Fruit fly (Drosophila melanogaster) whole organism, embryonic: ENCODE data around the gene Mct1.

Experiments used
- Ada2b ChIP-seq: fragments of 200-800 bp; sonication (Bioruptor generic); IDR thresholded peaks from 2 replicates; pipeline ENCODE4 v1.3.6; 2022; ENCODE audit warnings: missing biosample characterization, missing genetic modification characterization
- Antp ChIP-seq: fragments of 200-800 bp; sonication (Bioruptor generic); optimal IDR thresholded peaks from 3 replicates; lab custom pipeline; 2016; ENCODE audit warnings: missing biosample characterization, missing genetic modification characterization
- Atf3 ChIP-seq: fragments of 200-800 bp; sonication (Bioruptor generic); optimal IDR thresholded peaks from 3 replicates; lab custom pipeline; 2016; ENCODE audit warnings: missing biosample characterization, missing genetic modification characterization
- Awh ChIP-seq: fragments of 200-800 bp; sonication (Bioruptor generic); IDR thresholded peaks from 2 replicates; pipeline ENCODE4, ENCODE4 v1.3.6; 2022; ENCODE audit warnings: missing biosample characterization, missing genetic modification characterization
- B-H2 ChIP-seq: fragments of 200-800 bp; sonication (Bioruptor generic); optimal IDR thresholded peaks from 2 replicates; lab custom pipeline; 2018; ENCODE audit warnings: missing biosample characterization, mild to moderate bottlenecking, missing genetic modification characterization
- CG10366 ChIP-seq: fragments of 200-800 bp; sonication (Bioruptor generic); IDR thresholded peaks from 2 replicates; pipeline ENCODE4 v1.3.6; 2022; ENCODE audit warnings: missing biosample characterization, missing genetic modification characterization
- CG11456 ChIP-seq: fragments of 200-800 bp; sonication (Bioruptor generic); IDR thresholded peaks from 3 replicates; pipeline ENCODE4 v1.3.6; 2022; ENCODE audit warnings: missing biosample characterization, missing genetic modification characterization
- CG11696 ChIP-seq: fragments of 200-800 bp; sonication (Bioruptor generic); IDR thresholded peaks from 2 replicates; pipeline ENCODE4 v1.3.6; 2022; ENCODE audit warnings: missing biosample characterization, missing genetic modification characterization
- CG12104 ChIP-seq: fragments of 200-800 bp; sonication (Bioruptor generic); optimal IDR thresholded peaks from 3 replicates; lab custom pipeline; 2016; ENCODE audit warnings: missing biosample characterization, missing genetic modification characterization
- CG12391 ChIP-seq: fragments of 200-800 bp; sonication (Bioruptor generic); optimal IDR thresholded peaks from 3 replicates; lab custom pipeline; 2018; ENCODE audit warnings: missing biosample characterization, mild to moderate bottlenecking, missing genetic modification characterization, moderate library complexity
- CG13123 ChIP-seq: fragments of 200-800 bp; sonication (Bioruptor generic); optimal IDR thresholded peaks from 2 replicates; lab custom pipeline; 2016; ENCODE audit warnings: missing biosample characterization, missing genetic modification characterization
- CG13624 ChIP-seq: fragments of 200-800 bp; sonication (Bioruptor generic); optimal IDR thresholded peaks from 2 replicates; lab custom pipeline; 2016; ENCODE audit warnings: missing biosample characterization, missing genetic modification characterization
- CG14014 ChIP-seq: fragments of 200-800 bp; sonication (Bioruptor generic); IDR thresholded peaks from 2 replicates; pipeline ENCODE4 v1.3.6; 2022; ENCODE audit warnings: missing biosample characterization, missing genetic modification characterization
- CG30020 ChIP-seq: fragments of 200-800 bp; optimal IDR thresholded peaks from 2 replicates; lab custom pipeline; 2019; ENCODE audit warnings: missing biosample characterization, mild to moderate bottlenecking, missing genetic modification characterization, moderate library complexity
- CG30431 ChIP-seq: fragments of 200-800 bp; sonication (Bioruptor generic); optimal IDR thresholded peaks from 2 replicates; lab custom pipeline; 2017; ENCODE audit warnings: missing biosample characterization, missing genetic modification characterization
- CG31388 ChIP-seq: fragments of 200-800 bp; sonication (Bioruptor generic); optimal IDR thresholded peaks from 2 replicates; lab custom pipeline; 2016; ENCODE audit warnings: missing biosample characterization, missing genetic modification characterization
- CG34376 ChIP-seq: fragments of 200-800 bp; sonication (Bioruptor generic); optimal IDR thresholded peaks from 2 replicates; lab custom pipeline; 2018; ENCODE audit warnings: missing biosample characterization, mild to moderate bottlenecking, missing genetic modification characterization
- CG3847 ChIP-seq: fragments of 200-800 bp; sonication (Bioruptor generic); IDR thresholded peaks from 2 replicates; pipeline ENCODE4 v1.3.6; 2022; ENCODE audit warnings: missing biosample characterization, missing genetic modification characterization
- CG4404 ChIP-seq: fragments of 200-800 bp; sonication (Bioruptor generic); IDR thresholded peaks from 2 replicates; pipeline ENCODE4 v1.3.6; 2022; ENCODE audit warnings: missing biosample characterization, missing genetic modification characterization
- CG4617 ChIP-seq: fragments of 200-800 bp; sonication (Bioruptor generic); optimal IDR thresholded peaks from 3 replicates; lab custom pipeline; 2016; ENCODE audit warnings: missing biosample characterization, missing genetic modification characterization, borderline replicate concordance
- CG6175 ChIP-seq: fragments of 200-800 bp; sonication (Bioruptor generic); IDR thresholded peaks from 3 replicates; pipeline ENCODE4 v1.3.6; 2022; ENCODE audit warnings: missing biosample characterization, missing genetic modification characterization
- CG6254 ChIP-seq: fragments of 200-800 bp; sonication (Bioruptor generic); optimal IDR thresholded peaks from 3 replicates; lab custom pipeline; 2017; ENCODE audit warnings: mild to moderate bottlenecking, missing biosample characterization, missing genetic modification reagents, missing genetic modification characterization
- CG8944 ChIP-seq: fragments of 200-800 bp; sonication (Bioruptor generic); optimal IDR thresholded peaks from 3 replicates; lab custom pipeline; 2016; ENCODE audit warnings: missing biosample characterization, missing genetic modification characterization
- HLHmδ ChIP-seq: fragments of 200-800 bp; sonication (Bioruptor generic); optimal IDR thresholded peaks from 2 replicates; lab custom pipeline; 2018; ENCODE audit warnings: missing biosample characterization, mild to moderate bottlenecking, missing genetic modification characterization, moderate library complexity
- Jarid2 ChIP-seq: fragments of 200-800 bp; sonication (Bioruptor generic); optimal IDR thresholded peaks from 3 replicates; lab custom pipeline; 2017; ENCODE audit warnings: mild to moderate bottlenecking, missing biosample characterization, missing genetic modification reagents, missing genetic modification characterization
- Kr ChIP-seq: fragments of 200-800 bp; sonication (Bioruptor generic); optimal IDR thresholded peaks from 2 replicates; lab custom pipeline; 2017; ENCODE audit warnings: missing biosample characterization, mild to moderate bottlenecking, missing genetic modification characterization
- Meics ChIP-seq: fragments of 200-800 bp; sonication (Bioruptor generic); optimal IDR thresholded peaks from 2 replicates; lab custom pipeline; 2017; ENCODE audit warnings: missing biosample characterization, mild to moderate bottlenecking, missing genetic modification characterization
- Nf-YA ChIP-seq: fragments of 200-800 bp; sonication (Bioruptor generic); IDR thresholded peaks from 2 replicates; pipeline ENCODE4 v1.3.6; 2022; ENCODE audit warnings: missing biosample characterization, missing genetic modification characterization
- Vsx1 ChIP-seq: fragments of 200-800 bp; sonication (Bioruptor generic); optimal IDR thresholded peaks from 2 replicates; lab custom pipeline; 2017; ENCODE audit warnings: missing biosample characterization, mild to moderate bottlenecking, missing genetic modification characterization, missing genetic modification reagents
- Xbp1 ChIP-seq: fragments of 200-800 bp; sonication (Bioruptor generic); optimal IDR thresholded peaks from 3 replicates; lab custom pipeline; 2016; ENCODE audit warnings: missing biosample characterization, mild to moderate bottlenecking, missing genetic modification characterization
- abd-A ChIP-seq: fragments of 200-800 bp; sonication (Bioruptor generic); optimal IDR thresholded peaks from 3 replicates; lab custom pipeline; 2019; ENCODE audit warnings: missing biosample characterization, mild to moderate bottlenecking, missing genetic modification characterization, moderate library complexity
- amos ChIP-seq: fragments of 200-800 bp; sonication (Bioruptor generic); IDR thresholded peaks from 2 replicates; pipeline ENCODE4 v1.3.6; 2022; ENCODE audit warnings: missing biosample characterization, missing genetic modification characterization; ENCODE audit not compliant: partially characterized antibody
- grau ChIP-seq: fragments of 200-800 bp; optimal IDR thresholded peaks from 3 replicates; lab custom pipeline; 2019; ENCODE audit warnings: missing biosample characterization, mild to moderate bottlenecking, missing genetic modification characterization, moderate library complexity
- gsb ChIP-seq: fragments of 200-800 bp; sonication (Bioruptor generic); IDR thresholded peaks from 2 replicates; pipeline ENCODE4 v1.3.6; 2022; ENCODE audit warnings: missing biosample characterization, missing genetic modification characterization
- gsb-n ChIP-seq: fragments of 200-800 bp; sonication (Bioruptor generic); optimal IDR thresholded peaks from 3 replicates; lab custom pipeline; 2018; ENCODE audit warnings: missing biosample characterization, mild to moderate bottlenecking, missing genetic modification characterization
- jing ChIP-seq: fragments of 200-800 bp; sonication (Bioruptor generic); optimal IDR thresholded peaks from 2 replicates; lab custom pipeline; 2018; ENCODE audit warnings: missing biosample characterization, mild to moderate bottlenecking, missing genetic modification characterization
- ken ChIP-seq: fragments of 200-800 bp; sonication (Bioruptor generic); IDR thresholded peaks from 3 replicates; pipeline ENCODE4 v1.3.6; 2022; ENCODE audit warnings: missing biosample characterization, missing genetic modification characterization
- lbe ChIP-seq: fragments of 200-800 bp; sonication (Bioruptor generic); optimal IDR thresholded peaks from 2 replicates; lab custom pipeline; 2016; ENCODE audit warnings: missing biosample characterization, mild to moderate bottlenecking, missing genetic modification characterization
- lov ChIP-seq, 2 experiments: fragments of 200-800 bp in 1 of 2; fragments of >200 bp in 1 of 2; sonication (Bioruptor generic) in 1 of 2; IDR thresholded peaks in 1 of 2; optimal IDR thresholded peaks in 1 of 2; 2 replicates in 1 of 2; 3 replicates in 1 of 2; pipeline versions ENCODE4 v1.3.6 to Lab custom; 2017 to 2022; ENCODE audit warnings: missing biosample characterization in 1 of 2, missing genetic modification characterization in 1 of 2
- maf-S ChIP-seq: fragments of 200-800 bp; sonication (Bioruptor generic); optimal IDR thresholded peaks from 2 replicates; lab custom pipeline; 2016; ENCODE audit warnings: missing biosample characterization, missing genetic modification characterization
- nau ChIP-seq: fragments of 200-800 bp; sonication (Bioruptor generic); optimal IDR thresholded peaks from 3 replicates; lab custom pipeline; 2017; ENCODE audit warnings: missing biosample characterization, mild to moderate bottlenecking, missing genetic modification characterization, missing genetic modification reagents
- peb ChIP-seq: fragments of 200-800 bp; sonication (Bioruptor generic); IDR thresholded peaks from 2 replicates; pipeline ENCODE4 v1.3.6; 2022; ENCODE audit warnings: missing biosample characterization, missing genetic modification characterization
- rib ChIP-seq: fragments of 200-800 bp; sonication (Bioruptor generic); IDR thresholded peaks from 2 replicates; pipeline ENCODE4 v1.3.6; 2022; ENCODE audit warnings: missing biosample characterization, missing genetic modification characterization
- shn ChIP-seq: fragments of 200-800 bp; sonication (Bioruptor generic); optimal IDR thresholded peaks from 3 replicates; lab custom pipeline; 2016; ENCODE audit warnings: missing biosample characterization, missing genetic modification characterization
- sim ChIP-seq: fragments of 200-800 bp; sonication (Bioruptor generic); IDR thresholded peaks from 2 replicates; pipeline ENCODE4 v1.3.6; 2022; ENCODE audit warnings: missing biosample characterization, missing genetic modification characterization
- slou ChIP-seq: fragments of 200-800 bp; sonication (Bioruptor generic); optimal IDR thresholded peaks from 3 replicates; lab custom pipeline; 2016; ENCODE audit warnings: missing biosample characterization, missing genetic modification characterization
- tll ChIP-seq, 2 experiments: fragments of 200-800 bp in 1 of 2; fragments of >200 bp in 1 of 2; sonication (Bioruptor generic) in 1 of 2; optimal IDR thresholded peaks; 2 replicates each; lab custom pipeline; 2017 to 2019; ENCODE audit warnings: missing biosample characterization in 2 of 2, missing genetic modification characterization in 2 of 2, mild to moderate bottlenecking in 1 of 2, moderate library complexity in 1 of 2
- tna ChIP-seq: fragments of 200-800 bp; sonication (Bioruptor generic); IDR thresholded peaks from 2 replicates; pipeline ENCODE4 v1.3.6; 2022; ENCODE audit warnings: missing biosample characterization, missing genetic modification characterization; ENCODE audit not compliant: partially characterized antibody
- unc-4 ChIP-seq: fragments of 200-800 bp; sonication (Bioruptor generic); IDR thresholded peaks from 2 replicates; pipeline ENCODE4 v1.3.6; 2022; ENCODE audit warnings: missing biosample characterization, missing genetic modification characterization; ENCODE audit not compliant: partially characterized antibody
- vnd ChIP-seq: fragments of 200-800 bp; sonication (Bioruptor generic); IDR thresholded peaks from 3 replicates; pipeline ENCODE4 v1.3.6; 2022; ENCODE audit warnings: missing biosample characterization, missing genetic modification characterization; ENCODE audit not compliant: partially characterized antibody
- z ChIP-seq: fragments of 200-800 bp; sonication (Bioruptor generic); IDR thresholded peaks from 3 replicates; pipeline ENCODE4 v1.3.6; 2022; ENCODE audit warnings: missing biosample characterization, missing genetic modification characterization

The Mct1 gene

dm6 chrX:2249763-2250162 is 60.8 kb downstream of the Mct1 start, which contains the start of gene crn (continued):
- TF ChIP-seq CG6254 (GFP tag; lab: Kevin White, UChicago) (no peak), CG6175 (GFP tag; lab: Robert Waterston, UW) (no peak), gsb (no peak), CG4617 (peak; percentile 44), sim (no peak), CG13624 (GFP tag; lab: Kevin White, UChicago) (no peak), Meics (GFP tag; lab: Kevin White, UChicago) (no peak), Xbp1 (GFP tag; lab: Kevin White, UChicago) (no peak), gsb-n (tag; lab: Kevin White, UChicago) (no peak), maf-S (GFP tag; lab: Kevin White, UChicago) (no peak), abd-A (tag; lab: Kevin White, UChicago) (no peak), CG13123 (GFP tag; lab: Kevin White, UChicago) (no peak), slou (GFP tag; lab: Kevin White, UChicago) (no peak), CG12104 (GFP tag; lab: Kevin White, UChicago) (no peak), shn (GFP tag; lab: Kevin White, UChicago) (no peak), lbe (GFP tag; lab: Kevin White, UChicago) (no peak), CG11456 (GFP tag; lab: Robert Waterston, UW) (no peak), CG8944 (no peak), Vsx1 (no peak), CG4404 (GFP tag; lab: Robert Waterston, UW) (no peak), unc-4 (peak; percentile 53; the same call in 1 of the 2 replicates), CG10366 (GFP tag; lab: Robert Waterston, UW) (no peak), Atf3 (GFP tag; lab: Kevin White, UChicago) (no peak), tna (GFP tag; lab: Robert Waterston, UW) (peak; percentile 85), nau (GFP tag; lab: Kevin White, UChicago) (no peak), CG34376 (no peak), lov (optimal IDR thresholded peaks at IDR 0.05; lab: Kevin White, UChicago) (no peak), lov (GFP tag; IDR thresholded peaks at IDR 0.05; lab: Robert Waterston, UW) (no peak), amos (GFP tag; lab: Robert Waterston, UW) (peak; percentile 62; the same call in 1 of the 2 replicates), z (GFP tag; lab: Robert Waterston, UW) (no peak), rib (GFP tag; lab: Robert Waterston, UW) (no peak), HLHmδ (no peak), CG30431 (GFP tag; lab: Kevin White, UChicago) (no peak), B-H2 (GFP tag; lab: Kevin White, UChicago) (no peak), Nf-YA (GFP tag; lab: Robert Waterston, UW) (no peak), Kr (no peak), CG31388 (GFP tag; lab: Kevin White, UChicago) (no peak), tll (GFP tag; optimal IDR thresholded peaks at IDR 0.05; lab: Kevin White, UChicago) (no peak), jing (GFP tag; lab: Kevin White, UChicago) (no peak), grau (tag; lab: Kevin White, UChicago) (no peak), Awh (no peak), peb (GFP tag; lab: Robert Waterston, UW) (no peak), CG12391 (no peak), CG3847 (GFP tag; lab: Robert Waterston, UW) (no peak), CG14014 (GFP tag; lab: Robert Waterston, UW) (no peak), CG11696 (GFP tag; lab: Robert Waterston, UW) (no peak), ken (GFP tag; lab: Robert Waterston, UW) (no peak), CG30020 (tag; lab: Kevin White, UChicago) (peak; percentile 43), Ada2b (GFP tag; lab: Robert Waterston, UW) (no peak), vnd (peak; percentile 58; the same call in 2 of the 3 replicates), Antp (GFP tag; lab: Kevin White, UChicago) (no peak), Jarid2 (GFP tag; lab: Kevin White, UChicago) (no peak)
